Worm (Caenorhabditis elegans): Measurements from ENCODE around the gene sru-30.

- no peak for TF ChIP-seq nhr-47 (tag; optimal IDR thresholded peaks at IDR 0.05)
- no peak for TF ChIP-seq nhr-11 (tag; optimal IDR thresholded peaks at IDR 0.05)
- no peak for TF ChIP-seq snpc-4 (tag; optimal IDR thresholded peaks at IDR 0.05)
- TF ChIP-seq ces-1 (GFP tag; optimal IDR thresholded peaks at IDR 0.05), result no peak
- TF ChIP-seq lir-3 (tag; optimal IDR thresholded peaks at IDR 0.05; ENCODE audit: poor library complexity), result no peak
- no peak for TF ChIP-seq dsc-1 (tag; optimal IDR thresholded peaks at IDR 0.05)
- no peak for TF ChIP-seq vab-15 (tag; optimal IDR thresholded peaks at IDR 0.05)
Observed at ce11 chrV:9859863-9860262, 46.2 kb downstream of the sru-30 start, which contains the start of gene lsy-12.
